Fruit fly (Drosophila melanogaster) whole organism, embryonic: Measurements from ENCODE around the gene Ptp4E.

ENCODE experiments used
- Atf-2 ChIP-seq: fragments of 200-800 bp; sonication (Bioruptor generic); optimal IDR thresholded peaks from 2 replicates; lab custom pipeline; 2016; ENCODE audit warnings: missing biosample characterization, missing genetic modification characterization
- BEAF-32 ChIP-seq: fragments of 200-800 bp; sonication (Bioruptor generic); optimal IDR thresholded peaks from 3 replicates; lab custom pipeline; 2017; ENCODE audit warnings: missing biosample characterization, missing genetic modification characterization, mild to moderate bottlenecking, moderate library complexity, missing genetic modification reagents
- CG10147 ChIP-seq: fragments of 200-800 bp; sonication (Bioruptor generic); optimal IDR thresholded peaks from 2 replicates; lab custom pipeline; 2019; ENCODE audit warnings: missing biosample characterization, mild to moderate bottlenecking, missing genetic modification characterization, moderate library complexity
- CG10979 ChIP-seq: fragments of 200-800 bp; sonication (Bioruptor generic); optimal IDR thresholded peaks from 2 replicates; lab custom pipeline; 2018; ENCODE audit warnings: missing biosample characterization, mild to moderate bottlenecking, missing genetic modification characterization, moderate library complexity
- CG12071 ChIP-seq: fragments of 200-800 bp; sonication (Bioruptor generic); optimal IDR thresholded peaks from 3 replicates; lab custom pipeline; 2018; ENCODE audit warnings: missing biosample characterization, mild to moderate bottlenecking, missing genetic modification characterization
- CG12155 ChIP-seq: fragments of 200-800 bp; sonication (Bioruptor generic); optimal IDR thresholded peaks from 3 replicates; lab custom pipeline; 2016; ENCODE audit warnings: missing biosample characterization, missing genetic modification characterization
- CG13287 ChIP-seq: fragments of 200-800 bp; sonication (Bioruptor generic); IDR thresholded peaks from 2 replicates; pipeline ENCODE4 v1.3.6; 2022; ENCODE audit warnings: missing biosample characterization, missing genetic modification characterization; ENCODE audit not compliant: partially characterized antibody
- CG13775 ChIP-seq: fragments of 200-800 bp; sonication (Bioruptor generic); optimal IDR thresholded peaks from 3 replicates; lab custom pipeline; 2017; ENCODE audit warnings: missing biosample characterization, mild to moderate bottlenecking, missing genetic modification characterization
- CG14441 ChIP-seq: fragments of 200-800 bp; sonication (Bioruptor generic); IDR thresholded peaks from 2 replicates; pipeline ENCODE4 v1.3.6; 2022; ENCODE audit warnings: missing biosample characterization, missing genetic modification characterization
- CG14667 ChIP-seq: fragments of 200-800 bp; sonication (Bioruptor generic); IDR thresholded peaks from 2 replicates; pipeline ENCODE4 v1.3.6; 2022; ENCODE audit warnings: missing biosample characterization, missing genetic modification characterization
- CG1603 ChIP-seq: fragments of 200-800 bp; sonication (Bioruptor generic); optimal IDR thresholded peaks from 2 replicates; lab custom pipeline; 2019; ENCODE audit warnings: missing biosample characterization, mild to moderate bottlenecking, missing genetic modification characterization, moderate library complexity
- CG16863 ChIP-seq: fragments of 200-800 bp; sonication (Bioruptor generic); optimal IDR thresholded peaks from 3 replicates; lab custom pipeline; 2016; ENCODE audit warnings: missing biosample characterization, missing genetic modification characterization
- CG18476 ChIP-seq: fragments of 200-800 bp; sonication (Bioruptor generic); optimal IDR thresholded peaks from 2 replicates; lab custom pipeline; 2016; ENCODE audit warnings: missing biosample characterization, mild to moderate bottlenecking, missing genetic modification characterization
- CG32532 ChIP-seq: fragments of 200-800 bp; sonication (Bioruptor generic); IDR thresholded peaks from 2 replicates; pipeline ENCODE4 v1.3.6; 2022; ENCODE audit warnings: missing biosample characterization, missing genetic modification characterization
- CG3838 ChIP-seq: fragments of 200-800 bp; sonication (Bioruptor generic); optimal IDR thresholded peaks from 3 replicates; lab custom pipeline; 2016; ENCODE audit warnings: missing biosample characterization, missing genetic modification characterization
- CG7372 ChIP-seq: fragments of 200-800 bp; sonication (Bioruptor generic); IDR thresholded peaks from 2 replicates; pipeline ENCODE4 v1.3.6; 2022; ENCODE audit warnings: missing biosample characterization, missing genetic modification characterization
- CG7556 ChIP-seq: fragments of 200-800 bp; sonication (Bioruptor generic); optimal IDR thresholded peaks from 2 replicates; lab custom pipeline; 2017; ENCODE audit warnings: missing biosample characterization, mild to moderate bottlenecking, missing genetic modification characterization
- CG9932 ChIP-seq: fragments of 200-800 bp; sonication (Bioruptor generic); IDR thresholded peaks from 2 replicates; pipeline ENCODE4 v1.3.6; 2022; ENCODE audit warnings: missing biosample characterization, missing genetic modification characterization
- CTCF ChIP-seq: fragments of 200-800 bp; sonication (Bioruptor generic); optimal IDR thresholded peaks from 2 replicates; lab custom pipeline; 2017; ENCODE audit warnings: missing biosample characterization, mild to moderate bottlenecking, missing genetic modification characterization, moderate library complexity
- Myb ChIP-seq: fragments of 200-800 bp; sonication (Bioruptor generic); optimal IDR thresholded peaks from 2 replicates; lab custom pipeline; 2016; ENCODE audit warnings: missing biosample characterization, missing genetic modification characterization
- NC2β ChIP-seq: fragments of 200-800 bp; sonication (Bioruptor generic); optimal IDR thresholded peaks from 2 replicates; lab custom pipeline; 2016; ENCODE audit warnings: missing biosample characterization, missing genetic modification characterization
- Nf-YC ChIP-seq: fragments of 200-800 bp; optimal IDR thresholded peaks from 3 replicates; lab custom pipeline; 2019; ENCODE audit warnings: missing biosample characterization, mild to moderate bottlenecking, missing genetic modification characterization, moderate library complexity
- Optix ChIP-seq: fragments of 200-800 bp; sonication (Bioruptor generic); IDR thresholded peaks from 3 replicates; pipeline ENCODE4 v1.3.6; 2022; ENCODE audit warnings: missing biosample characterization, missing genetic modification characterization
- Rx ChIP-seq: fragments of 200-800 bp; sonication (Bioruptor generic); IDR thresholded peaks from 2 replicates; pipeline ENCODE4 v1.3.6; 2022; ENCODE audit warnings: missing biosample characterization, missing genetic modification characterization
- Scr ChIP-seq: fragments of 200-800 bp; sonication (Bioruptor generic); IDR thresholded peaks from 2 replicates; pipeline ENCODE4 v1.3.6; 2022; ENCODE audit warnings: missing biosample characterization, missing genetic modification characterization; ENCODE audit not compliant: partially characterized antibody
- Spps ChIP-seq: fragments of 200-800 bp; sonication (Bioruptor generic); optimal IDR thresholded peaks from 2 replicates; lab custom pipeline; 2018; ENCODE audit warnings: missing biosample characterization, mild to moderate bottlenecking, missing genetic modification characterization
- ab ChIP-seq: fragments of 200-800 bp; sonication (Bioruptor generic); optimal IDR thresholded peaks from 2 replicates; lab custom pipeline; 2016; ENCODE audit warnings: missing biosample characterization, missing genetic modification characterization
- abd-A ChIP-seq: fragments of 200-800 bp; sonication (Bioruptor generic); optimal IDR thresholded peaks from 3 replicates; lab custom pipeline; 2019; ENCODE audit warnings: missing biosample characterization, mild to moderate bottlenecking, missing genetic modification characterization, moderate library complexity
- ash1 ChIP-seq: fragments of 200-800 bp; sonication (Bioruptor generic); optimal IDR thresholded peaks from 2 replicates; lab custom pipeline; 2018; ENCODE audit warnings: missing biosample characterization, mild to moderate bottlenecking, missing genetic modification characterization
- cad ChIP-seq: fragments of >200 bp; optimal IDR thresholded peaks from 2 replicates; lab custom pipeline; 2017; ENCODE audit warnings: missing biosample characterization, missing genetic modification characterization
- chif ChIP-seq, 2 experiments: fragments of 200-800 bp; sonication (Bioruptor generic); optimal IDR thresholded peaks; 3 replicates each; lab custom pipeline; 2016; ENCODE audit warnings: missing biosample characterization in 2 of 2, missing genetic modification characterization in 2 of 2
- croc ChIP-seq: fragments of 200-800 bp; sonication (Bioruptor generic); conservative IDR thresholded peaks from 3 replicates; pipeline ENCODE4 v1.3.6; 2022; ENCODE audit warnings: missing biosample characterization, missing genetic modification characterization
- dati ChIP-seq: fragments of 200-800 bp; sonication (Bioruptor generic); IDR thresholded peaks from 2 replicates; pipeline ENCODE4 v1.3.6; 2022; ENCODE audit warnings: missing biosample characterization, missing genetic modification characterization
- dmrt11E ChIP-seq: fragments of 200-800 bp; sonication (Bioruptor generic); optimal IDR thresholded peaks from 3 replicates; lab custom pipeline; 2018; ENCODE audit warnings: missing biosample characterization, mild to moderate bottlenecking, missing genetic modification characterization, moderate library complexity
- en ChIP-seq: fragments of 200-800 bp; sonication (Bioruptor generic); optimal IDR thresholded peaks from 2 replicates; lab custom pipeline; 2016; ENCODE audit warnings: missing biosample characterization, missing genetic modification characterization
- eyg ChIP-seq: fragments of 200-800 bp; sonication (Bioruptor generic); optimal IDR thresholded peaks from 3 replicates; lab custom pipeline; 2016; ENCODE audit warnings: missing biosample characterization, missing genetic modification characterization
- hbn ChIP-seq: fragments of 200-800 bp; sonication (Bioruptor generic); IDR thresholded peaks from 2 replicates; pipeline ENCODE4 v1.3.6; 2022; ENCODE audit warnings: missing biosample characterization, missing genetic modification characterization; ENCODE audit not compliant: partially characterized antibody
- inv ChIP-seq: fragments of 200-800 bp; sonication (Bioruptor generic); IDR thresholded peaks from 2 replicates; pipeline ENCODE4 v1.3.6; 2022; ENCODE audit warnings: missing biosample characterization, missing genetic modification characterization; ENCODE audit not compliant: partially characterized antibody
- kay ChIP-seq: fragments of 200-800 bp; sonication (Bioruptor generic); optimal IDR thresholded peaks from 2 replicates; lab custom pipeline; 2016; ENCODE audit warnings: missing biosample characterization, missing genetic modification characterization
- klu ChIP-seq: fragments of 200-800 bp; sonication (Bioruptor generic); IDR thresholded peaks from 2 replicates; pipeline ENCODE4 v1.3.6; 2022; ENCODE audit warnings: missing biosample characterization, missing genetic modification characterization
- lab ChIP-seq: fragments of 200-800 bp; sonication (Bioruptor generic); optimal IDR thresholded peaks from 3 replicates; lab custom pipeline; 2017; ENCODE audit warnings: missing biosample characterization, missing genetic modification characterization, mild to moderate bottlenecking, moderate library complexity, missing genetic modification reagents
- lola ChIP-seq, 3 experiments: fragments of >200 bp in 2 of 3; fragments of 200-800 bp in 1 of 3; sonication (Bioruptor generic) in 1 of 3; optimal IDR thresholded peaks; 2 replicates each; lab custom pipeline; 2017 to 2019; ENCODE audit warnings: missing biosample characterization in 3 of 3, missing genetic modification characterization in 3 of 3, mild to moderate bottlenecking in 1 of 3, moderate library complexity in 1 of 3
- luna ChIP-seq: fragments of 200-800 bp; sonication (Bioruptor generic); optimal IDR thresholded peaks from 2 replicates; lab custom pipeline; 2016; ENCODE audit warnings: missing biosample characterization, missing genetic modification characterization
- mam ChIP-seq: fragments of 200-800 bp; sonication (Bioruptor generic); optimal IDR thresholded peaks from 3 replicates; lab custom pipeline; 2016; ENCODE audit warnings: missing biosample characterization, missing genetic modification characterization
- nom ChIP-seq: fragments of 200-800 bp; sonication (Bioruptor generic); optimal IDR thresholded peaks from 2 replicates; lab custom pipeline; 2017; ENCODE audit warnings: missing biosample characterization, missing genetic modification characterization, mild to moderate bottlenecking, moderate library complexity, missing genetic modification reagents
- oc ChIP-seq: fragments of 200-800 bp; sonication (Bioruptor generic); optimal IDR thresholded peaks from 2 replicates; lab custom pipeline; 2018; ENCODE audit warnings: missing biosample characterization, mild to moderate bottlenecking, missing genetic modification characterization, moderate library complexity
- pros ChIP-seq: fragments of 200-800 bp; sonication (Bioruptor generic); optimal IDR thresholded peaks from 3 replicates; lab custom pipeline; 2019; ENCODE audit warnings: missing biosample characterization, mild to moderate bottlenecking, missing genetic modification characterization, moderate library complexity
- schlank ChIP-seq: fragments of 200-800 bp; sonication (Bioruptor generic); optimal IDR thresholded peaks from 2 replicates; lab custom pipeline; 2018; ENCODE audit warnings: missing biosample characterization, mild to moderate bottlenecking, missing genetic modification characterization
- so ChIP-seq: fragments of 200-800 bp; sonication (Bioruptor generic); IDR thresholded peaks from 3 replicates; pipeline ENCODE4 v1.3.6; 2022; ENCODE audit warnings: missing biosample characterization, missing genetic modification characterization
- yki ChIP-seq: fragments of >200 bp; optimal IDR thresholded peaks from 3 replicates; lab custom pipeline; 2018

Gene Ptp4E

dm6 chrX:4939788-4940441 is 987 bp downstream of the Ptp4E start (continued):
- peak; percentile 93 for TF ChIP-seq CG12071
- TF ChIP-seq Myb, result peak; percentile 74
- TF ChIP-seq ash1 (GFP tag; lab: Kevin White, UChicago), result peak; percentile 30
- TF ChIP-seq dmrt11E (tag; lab: Kevin White, UChicago), result peak; percentile 96
- peak; percentile 97 for TF ChIP-seq Rx
- TF ChIP-seq CG13775 (GFP tag; lab: Kevin White, UChicago), result peak; percentile 90
- peak; percentile 38 for TF ChIP-seq luna (GFP tag; lab: Kevin White, UChicago)
- TF ChIP-seq CG10147, result peak; percentile 73
- peak; percentile 95 for TF ChIP-seq CG10979 (tag; lab: Kevin White, UChicago)
- TF ChIP-seq Scr (GFP tag; lab: Robert Waterston, UW), result no peak
- peak; percentile 94 for TF ChIP-seq CG14667 (GFP tag; lab: Robert Waterston, UW)
- TF ChIP-seq en (GFP tag; lab: Kevin White, UChicago), result peak; percentile 86
- TF ChIP-seq kay (GFP tag; lab: Kevin White, UChicago), result peak; percentile 85
- peak; percentile 91 for TF ChIP-seq CG7372 (GFP tag; lab: Robert Waterston, UW)
- TF ChIP-seq pros (GFP tag; lab: Kevin White, UChicago), result no peak
- TF ChIP-seq Atf-2 (GFP tag; lab: Kevin White, UChicago), result peak; percentile 94
- peak; percentile 84 for TF ChIP-seq CG12155 (GFP tag; lab: Kevin White, UChicago)
- TF ChIP-seq dati, result peak; percentile 92
- TF ChIP-seq eyg, result peak; percentile 72
- TF ChIP-seq CG16863 (GFP tag; lab: Kevin White, UChicago), result peak; percentile 94
- TF ChIP-seq nom, result peak; percentile 89
- TF ChIP-seq yki (lab: Kevin White, UChicago), result no peak
- TF ChIP-seq Optix (GFP tag; lab: Robert Waterston, UW), result peak; percentile 97
- peak; percentile 93 for TF ChIP-seq NC2β (GFP tag; lab: Kevin White, UChicago)
- peak; percentile 90 for TF ChIP-seq mam (GFP tag; lab: Kevin White, UChicago)
- TF ChIP-seq lab (GFP tag; lab: Kevin White, UChicago), result peak; percentile 92
- TF ChIP-seq oc (tag; lab: Kevin White, UChicago), result peak; percentile 97
- TF ChIP-seq CG32532 (GFP tag; lab: Robert Waterston, UW), result peak; percentile 88
- peak; percentile 91 to 98 for TF ChIP-seq chif (GFP tag; optimal IDR thresholded peaks at IDR 0.05; lab: Kevin White, UChicago)
- TF ChIP-seq CG18476 (GFP tag; lab: Kevin White, UChicago), result peak; percentile 91
- no peak for TF ChIP-seq hbn
- peak; percentile 92 for TF ChIP-seq Spps (tag; lab: Kevin White, UChicago)
- peak; percentile 97 for TF ChIP-seq CG14441 (GFP tag; lab: Robert Waterston, UW)
- TF ChIP-seq CG13287 (GFP tag; lab: Robert Waterston, UW), result no peak
- TF ChIP-seq klu (GFP tag; lab: Robert Waterston, UW), result peak; percentile 75
- TF ChIP-seq CG1603 (tag; lab: Kevin White, UChicago), result peak; percentile 98
- TF ChIP-seq CG9932, result peak; percentile 80
- peak; percentile 95 for TF ChIP-seq croc (GFP tag; lab: Robert Waterston, UW)
- no peak for TF ChIP-seq abd-A
- TF ChIP-seq CG3838 (GFP tag; lab: Kevin White, UChicago), result peak; percentile 56
- TF ChIP-seq so (GFP tag; lab: Robert Waterston, UW), result peak; percentile 91
- TF ChIP-seq lola (GFP tag; optimal IDR thresholded peaks at IDR 0.05; lab: Kevin White, UChicago), result peak in 1 of 3 experiments; percentile 95
- TF ChIP-seq BEAF-32 (GFP tag; lab: Kevin White, UChicago), result no peak
- peak; percentile 90 for TF ChIP-seq CG7556 (GFP tag; lab: Kevin White, UChicago)
- TF ChIP-seq schlank, result peak; percentile 48
- TF ChIP-seq ab (GFP tag; lab: Kevin White, UChicago), result peak; percentile 95
- no peak for TF ChIP-seq inv
- TF ChIP-seq Nf-YC (tag; lab: Kevin White, UChicago), result peak; percentile 77
- TF ChIP-seq cad, result no peak
- peak; percentile 65 for TF ChIP-seq CTCF
